ENCODE assay signal across 7 worm cellular contexts in genomic region chrII:9937611-9938010, ce11.
TF ChIP-seq lines count a peak whose summit lies in the region.

No protein-coding gene starts in this region.

TF ChIP-seq in whole organism, L1 larva, 84 proteins besides CTCF, POLR2A, EP300 and RAD21 (continues in another document):
- TF ChIP-seq lin-13 (GFP tag; optimal IDR thresholded peaks at IDR 0.05; lab: Kevin White, UChicago) (peak; percentile 83), snpc-4 (tag; optimal IDR thresholded peaks at IDR 0.05; lab: Kevin White, UChicago) (peak; percentile 40), fkh-8 (tag; optimal IDR thresholded peaks at IDR 0.05; lab: Kevin White, UChicago) (peak; percentile 56), tlp-1 (tag; optimal IDR thresholded peaks at IDR 0.05; lab: Kevin White, UChicago) (no peak), mef-2 (tag; optimal IDR thresholded peaks at IDR 0.05; lab: Kevin White, UChicago) (no peak), zag-1 (tag; optimal IDR thresholded peaks at IDR 0.05; lab: Kevin White, UChicago) (no peak), sup-37 (GFP tag; optimal IDR thresholded peaks at IDR 0.05; lab: Kevin White, UChicago) (peak; percentile 32), mab-9 (GFP tag; IDR thresholded peaks at IDR 0.05; lab: Robert Waterston, UW) (no peak), nhr-90 (tag; optimal IDR thresholded peaks at IDR 0.05; lab: Kevin White, UChicago; ENCODE audit: poor library complexity) (peak; percentile 83), hpl-2 (GFP tag; optimal IDR thresholded peaks at IDR 0.05; lab: Kevin White, UChicago) (no peak), ztf-4 (tag; optimal IDR thresholded peaks at IDR 0.05; lab: Kevin White, UChicago) (peak; percentile 60), lin-14 (GFP tag; optimal IDR thresholded peaks at IDR 0.05; lab: Kevin White, UChicago) (peak; percentile 97), fkh-4 (tag; optimal IDR thresholded peaks at IDR 0.05; lab: Kevin White, UChicago; ENCODE audit: borderline replicate concordance) (no peak)

TF ChIP-seq in whole organism, L2 larva, 48 proteins besides CTCF, POLR2A, EP300 and RAD21 (continues in another document):
- TF ChIP-seq nhr-6 (tag; optimal IDR thresholded peaks at IDR 0.05; lab: Kevin White, UChicago) = peak; percentile 44
- peak; percentile 90 for TF ChIP-seq nhr-21 (tag; optimal IDR thresholded peaks at IDR 0.05; lab: Kevin White, UChicago)
- peak; percentile 91 for TF ChIP-seq crh-2 (tag; optimal IDR thresholded peaks at IDR 0.05; lab: Kevin White, UChicago)
- no peak for TF ChIP-seq ztf-1 (GFP tag; conservative IDR thresholded peaks at IDR 0.05; lab: Robert Waterston, UW)
- TF ChIP-seq mdl-1 (tag; optimal IDR thresholded peaks at IDR 0.05; lab: Kevin White, UChicago) = peak in 1 of 2 experiments; percentile 90
- no peak for TF ChIP-seq zag-1 (tag; optimal IDR thresholded peaks at IDR 0.05; lab: Kevin White, UChicago)
- TF ChIP-seq fos-1 (tag; optimal IDR thresholded peaks at IDR 0.05; lab: Kevin White, UChicago) = peak; percentile 88
- peak; percentile 86 for TF ChIP-seq blmp-1 (tag; optimal IDR thresholded peaks at IDR 0.05; lab: Kevin White, UChicago; ENCODE audit: insufficient read depth)
- TF ChIP-seq nhr-129 (tag; optimal IDR thresholded peaks at IDR 0.05; lab: Kevin White, UChicago) = peak; percentile 94
- TF ChIP-seq ztf-4 (tag; optimal IDR thresholded peaks at IDR 0.05; lab: Kevin White, UChicago) = peak; percentile 82
- TF ChIP-seq lsy-2 (tag; optimal IDR thresholded peaks at IDR 0.05; lab: Kevin White, UChicago) = peak in 1 of 2 experiments; percentile 80
- TF ChIP-seq nhr-12 (tag; optimal IDR thresholded peaks at IDR 0.05; lab: Kevin White, UChicago) = no peak
- TF ChIP-seq sma-3 (GFP tag; optimal IDR thresholded peaks at IDR 0.05; lab: Kevin White, UChicago) = peak; percentile 82

TF ChIP-seq in whole organism, L3 larva, 47 proteins besides CTCF, POLR2A, EP300 and RAD21 (continues in another document):
- no peak for TF ChIP-seq skn-1 (tag; optimal IDR thresholded peaks at IDR 0.05; lab: Kevin White, UChicago)
- TF ChIP-seq ceh-16 (tag; optimal IDR thresholded peaks at IDR 0.05; lab: Kevin White, UChicago) = no peak
- no peak for TF ChIP-seq eor-1 (tag; optimal IDR thresholded peaks at IDR 0.05; lab: Kevin White, UChicago)
- peak; percentile 94 for TF ChIP-seq pha-4 (tag; optimal IDR thresholded peaks at IDR 0.05; lab: Kevin White, UChicago)
- no peak for TF ChIP-seq unc-39 (tag; optimal IDR thresholded peaks at IDR 0.05; lab: Kevin White, UChicago)
- TF ChIP-seq elt-2 (tag; optimal IDR thresholded peaks at IDR 0.05; lab: Kevin White, UChicago) = peak; percentile 75
- no peak for TF ChIP-seq ceh-9 (tag; optimal IDR thresholded peaks at IDR 0.05; lab: Kevin White, UChicago)
- TF ChIP-seq fkh-2 (tag; optimal IDR thresholded peaks at IDR 0.05; lab: Kevin White, UChicago) = no peak
- no peak for TF ChIP-seq ZK546.5 (tag; optimal IDR thresholded peaks at IDR 0.05; lab: Kevin White, UChicago)
- peak; percentile 60 for TF ChIP-seq lin-15B (tag; optimal IDR thresholded peaks at IDR 0.05; lab: Kevin White, UChicago)
- TF ChIP-seq ama-1 (optimal IDR thresholded peaks at IDR 0.05; lab: Kevin White, UChicago) = peak; percentile 92
- peak; percentile 2 for TF ChIP-seq lin-39 (tag; optimal IDR thresholded peaks at IDR 0.05; lab: Kevin White, UChicago)
- peak; percentile 94 for TF ChIP-seq nhr-11 (tag; optimal IDR thresholded peaks at IDR 0.05; lab: Kevin White, UChicago)
- TF ChIP-seq nhr-43 (tag; optimal IDR thresholded peaks at IDR 0.05; lab: Kevin White, UChicago; ENCODE audit: poor library complexity, severe bottlenecking) = peak; percentile 80

TF ChIP-seq in whole organism, L4 larva, 104 proteins besides CTCF, POLR2A, EP300 and RAD21 (continues in another document):
- TF ChIP-seq zip-11 (GFP tag; IDR thresholded peaks at IDR 0.05; lab: Robert Waterston, UW) (no peak), nhr-76 (tag; optimal IDR thresholded peaks at IDR 0.05; lab: Kevin White, UChicago) (no peak), lin-1 (GFP tag; IDR thresholded peaks at IDR 0.05; lab: Robert Waterston, UW) (no peak), nhr-41 (GFP tag; IDR thresholded peaks at IDR 0.05; lab: Robert Waterston, UW) (no peak), pqm-1 (tag; optimal IDR thresholded peaks at IDR 0.05; lab: Kevin White, UChicago) (peak; percentile 26), nhr-28 (tag; optimal IDR thresholded peaks at IDR 0.05; lab: Kevin White, UChicago) (peak; percentile 90), snpc-4 (tag; optimal IDR thresholded peaks at IDR 0.05; lab: Kevin White, UChicago) (no peak), hmg-1.1 (GFP tag; IDR thresholded peaks at IDR 0.05; lab: Robert Waterston, UW) (peak; percentile 53; the same call in 1 of the 2 replicates), nhr-102 (tag; optimal IDR thresholded peaks at IDR 0.05; lab: Kevin White, UChicago) (peak; percentile 73), snpc-1.2 (GFP tag; IDR thresholded peaks at IDR 0.05; lab: Robert Waterston, UW) (no peak), Y75B8A.6 (GFP tag; IDR thresholded peaks at IDR 0.05; lab: Robert Waterston, UW) (no peak), mxl-3 (GFP tag; optimal IDR thresholded peaks at IDR 0.05; lab: Kevin White, UChicago) (peak; percentile 100), hlh-11 (tag; optimal IDR thresholded peaks at IDR 0.05; lab: Kevin White, UChicago) (peak; percentile 94), cey-2 (tag; optimal IDR thresholded peaks at IDR 0.05; lab: Kevin White, UChicago; ENCODE audit: borderline replicate concordance, insufficient read depth) (peak; percentile 91)

TF ChIP-seq in whole organism, late embryonic, 69 proteins besides CTCF, POLR2A, EP300 and RAD21:
- TF ChIP-seq ceh-18 (tag; optimal IDR thresholded peaks at IDR 0.05; lab: Kevin White, UChicago) = peak; percentile 58
- TF ChIP-seq hlh-30 (tag; optimal IDR thresholded peaks at IDR 0.05; lab: Kevin White, UChicago; ENCODE audit: insufficient read depth) = peak; percentile 50
- TF ChIP-seq nfya-1 (tag; optimal IDR thresholded peaks at IDR 0.05; lab: Kevin White, UChicago) = no peak

TF ChIP-seq in whole organism, mixed stage, embryonic, 35 proteins besides CTCF, POLR2A, EP300 and RAD21:
- TF ChIP-seq ces-1 (GFP tag; optimal IDR thresholded peaks at IDR 0.05; lab: Kevin White, UChicago) (no peak), nhr-237 (tag; optimal IDR thresholded peaks at IDR 0.05; lab: Kevin White, UChicago) (no peak), lin-13 (tag; optimal IDR thresholded peaks at IDR 0.05; lab: Kevin White, UChicago) (no peak), blmp-1 (tag; optimal IDR thresholded peaks at IDR 0.05; lab: Kevin White, UChicago) (no peak), sptf-1 (tag; optimal IDR thresholded peaks at IDR 0.05; lab: Kevin White, UChicago) (no peak), ceh-83 (GFP tag; optimal IDR thresholded peaks at IDR 0.05; lab: Kevin White, UChicago) (no peak), nhr-76 (tag; optimal IDR thresholded peaks at IDR 0.05; lab: Kevin White, UChicago) (no peak), hlh-1 (tag; optimal IDR thresholded peaks at IDR 0.05; lab: Kevin White, UChicago) (peak; percentile 38)
TF ChIP-seq in whole organism, mixed stage, embryonic: peak in this region for 1.

TF ChIP-seq in whole organism, young adult, 124 proteins besides CTCF, POLR2A, EP300 and RAD21 (continues in another document):
- no peak for TF ChIP-seq T07F8.4 (tag; optimal IDR thresholded peaks at IDR 0.05; lab: Kevin White, UChicago)
- peak in 1 of 3 experiments; percentile 25 for TF ChIP-seq lin-35 (GFP tag; optimal IDR thresholded peaks at IDR 0.05; lab: Kevin White, UChicago)
- peak; percentile 13 to 26 for TF ChIP-seq let-607 (tag; optimal IDR thresholded peaks at IDR 0.05; lab: Kevin White, UChicago)
- 0 out of 2 replicates have a peak, but pooled peaks have one; percentile 26 for TF ChIP-seq Y53G8AR.9 (GFP tag; conservative IDR thresholded peaks at IDR 0.05; lab: Robert Waterston, UW)
- no peak for TF ChIP-seq mes-4 (tag; optimal IDR thresholded peaks at IDR 0.05; lab: Kevin White, UChicago)
- no peak for TF ChIP-seq zfh-2 (GFP tag; conservative IDR thresholded peaks at IDR 0.05; lab: Robert Waterston, UW)
- TF ChIP-seq ccch-3 (GFP tag; optimal IDR thresholded peaks at IDR 0.05; lab: Kevin White, UChicago) = no peak
- TF ChIP-seq Y53F4B.3 (GFP tag; IDR thresholded peaks at IDR 0.05; lab: Robert Waterston, UW) = no peak
- TF ChIP-seq unc-62 (GFP tag; optimal IDR thresholded peaks at IDR 0.05; lab: Kevin White, UChicago) = no peak
- TF ChIP-seq akir-1 (GFP tag; optimal IDR thresholded peaks at IDR 0.05; lab: Kevin White, UChicago) = no peak
- no peak for TF ChIP-seq mxl-1 (tag; optimal IDR thresholded peaks at IDR 0.05; lab: Kevin White, UChicago)
- no peak for TF ChIP-seq B0019.2 (GFP tag; conservative IDR thresholded peaks at IDR 0.05; lab: Robert Waterston, UW)
- TF ChIP-seq nfyb-1 (GFP tag; IDR thresholded peaks at IDR 0.05; lab: Robert Waterston, UW) = 0 out of 2 replicates have a peak, but pooled peaks have one; percentile 12
- TF ChIP-seq snpc-1.3 (tag; optimal IDR thresholded peaks at IDR 0.05; lab: Kevin White, UChicago; ENCODE audit: insufficient read depth) = no peak
- no peak for TF ChIP-seq ztf-3 (GFP tag; optimal IDR thresholded peaks at IDR 0.05; lab: Kevin White, UChicago)
- no peak for TF ChIP-seq ets-4 (GFP tag; optimal IDR thresholded peaks at IDR 0.05; lab: Kevin White, UChicago)
- no peak for TF ChIP-seq hlh-12 (tag; optimal IDR thresholded peaks at IDR 0.05; lab: Kevin White, UChicago)
- TF ChIP-seq sptf-2 (GFP tag; optimal IDR thresholded peaks at IDR 0.05; lab: Kevin White, UChicago) = no peak
- no peak for TF ChIP-seq bed-2 (GFP tag; IDR thresholded peaks at IDR 0.05; lab: Robert Waterston, UW)
- TF ChIP-seq snpc-3.4 (tag; optimal IDR thresholded peaks at IDR 0.05; lab: Kevin White, UChicago) = no peak
- no peak for TF ChIP-seq F10E7.11 (tag; optimal IDR thresholded peaks at IDR 0.05; lab: Kevin White, UChicago)
- no peak for TF ChIP-seq ceh-40 (GFP tag; IDR thresholded peaks at IDR 0.05; lab: Robert Waterston, UW)
- no peak for TF ChIP-seq F57A8.1 (GFP tag; optimal IDR thresholded peaks at IDR 0.05; lab: Kevin White, UChicago)
- TF ChIP-seq attf-5 (GFP tag; optimal IDR thresholded peaks at IDR 0.05; lab: Kevin White, UChicago) = peak; percentile 67
- TF ChIP-seq rpc-1 (optimal IDR thresholded peaks at IDR 0.05; lab: Kevin White, UChicago) = no peak
- TF ChIP-seq rpc-1 (tag; optimal IDR thresholded peaks at IDR 0.05; lab: Kevin White, UChicago) = no peak
- peak; percentile 81 for TF ChIP-seq nhr-80 (tag; optimal IDR thresholded peaks at IDR 0.05; lab: Kevin White, UChicago)
- TF ChIP-seq ceh-27 (GFP tag; optimal IDR thresholded peaks at IDR 0.05; lab: Kevin White, UChicago) = peak; percentile 3
- no peak for TF ChIP-seq tbx-9 (tag; optimal IDR thresholded peaks at IDR 0.05; lab: Kevin White, UChicago; ENCODE audit: borderline replicate concordance)
- TF ChIP-seq atf-7 (tag; optimal IDR thresholded peaks at IDR 0.05; lab: Kevin White, UChicago) = no peak
- TF ChIP-seq ztf-28 (GFP tag; IDR thresholded peaks at IDR 0.05; lab: Robert Waterston, UW) = no peak
- TF ChIP-seq xnd-1 (tag; optimal IDR thresholded peaks at IDR 0.05; lab: Kevin White, UChicago) = no peak
- TF ChIP-seq Y56A3A.18 (GFP tag; IDR thresholded peaks at IDR 0.05; lab: Robert Waterston, UW) = no peak
